Worm (Caenorhabditis elegans): Measurements from ENCODE around the gene farl-11.

- TF ChIP-seq bed-3 (GFP tag; optimal IDR thresholded peaks at IDR 0.05) (no peak), zip-8 (tag; optimal IDR thresholded peaks at IDR 0.05) (no peak)
Observed at ce11 chrII:7111012-7111656, 6.3 kb upstream of the farl-11 start.
